Worm (Caenorhabditis elegans) whole organism, late embryonic: Measurements from ENCODE around the gene mrpl-1.

Source experiments
- C08G9.2 ChIP-seq: sonication (generic microtip); optimal IDR thresholded peaks from 2 replicates; lab custom pipeline; 2016; ENCODE audit warnings: mild to moderate bottlenecking, missing genetic modification characterization, moderate library complexity, missing compliant biosample characterization
- ceh-18 ChIP-seq: sonication (generic microtip); optimal IDR thresholded peaks from 2 replicates; lab custom pipeline; 2016; ENCODE audit warnings: missing genetic modification characterization, missing compliant biosample characterization
- ceh-19 ChIP-seq: fragments of 200-800 bp; sonication (Bioruptor generic); optimal IDR thresholded peaks from 2 replicates; lab custom pipeline; 2018; ENCODE audit warnings: mild to moderate bottlenecking, missing genetic modification characterization, missing compliant biosample characterization
- ceh-30 ChIP-seq: fragments of 150-350 bp; optimal IDR thresholded peaks from 2 replicates; lab custom pipeline; 2014; ENCODE audit warnings: missing biosample characterization, missing genetic modification characterization
- fkh-10 ChIP-seq: fragments of 150-350 bp; optimal IDR thresholded peaks from 2 replicates; lab custom pipeline; 2014; ENCODE audit warnings: missing biosample characterization, missing genetic modification reagents, missing genetic modification characterization
- odd-2 ChIP-seq: sonication (generic microtip); optimal IDR thresholded peaks from 2 replicates; lab custom pipeline; 2017; ENCODE audit warnings: antibody characterized with exemption, mild to moderate bottlenecking, missing genetic modification characterization, missing compliant biosample characterization
- pat-9 ChIP-seq: fragments of 200-800 bp; sonication (Bioruptor generic); optimal IDR thresholded peaks from 2 replicates; lab custom pipeline; 2018; ENCODE audit warnings: mild to moderate bottlenecking, missing genetic modification characterization, moderate library complexity, missing compliant biosample characterization
- pha-2 ChIP-seq: sonication (generic microtip); optimal IDR thresholded peaks from 2 replicates; lab custom pipeline; 2017; ENCODE audit warnings: mild to moderate bottlenecking, missing genetic modification characterization, missing compliant biosample characterization
- ref-2 ChIP-seq: sonication (generic microtip); optimal IDR thresholded peaks from 2 replicates; lab custom pipeline; 2016; ENCODE audit warnings: missing genetic modification characterization, missing compliant biosample characterization
- rnt-1 ChIP-seq: sonication (generic microtip); optimal IDR thresholded peaks from 2 replicates; lab custom pipeline; 2016; ENCODE audit warnings: missing genetic modification characterization, missing compliant biosample characterization
- tbx-2 ChIP-seq: sonication (generic microtip); optimal IDR thresholded peaks from 2 replicates; lab custom pipeline; 2016; ENCODE audit warnings: missing genetic modification characterization, missing compliant biosample characterization
- unc-42 ChIP-seq: sonication (generic microtip); optimal IDR thresholded peaks from 2 replicates; lab custom pipeline; 2016; ENCODE audit warnings: missing genotype, missing genetic modification characterization, missing compliant biosample characterization

Gene mrpl-1

ce11 chrIV:7661569-7661968, 47.9 kb downstream of the mrpl-1 start:
- TF ChIP-seq odd-2 (tag; lab: Kevin White, UChicago) (no peak), ceh-19 (GFP tag; lab: Kevin White, UChicago) (no peak), pat-9 (tag; lab: Kevin White, UChicago) (no peak), ref-2 (tag; lab: Kevin White, UChicago) (no peak), unc-42 (tag; lab: Kevin White, UChicago) (peak; percentile 27)

- TF ChIP-seq fkh-10 (GFP tag; lab: Kevin White, UChicago) (no peak), tbx-2 (tag; lab: Kevin White, UChicago) (no peak), pha-2 (tag; lab: Kevin White, UChicago) (no peak), rnt-1 (tag; lab: Kevin White, UChicago) (peak; percentile 35), pat-9 (tag; lab: Kevin White, UChicago) (no peak)
Measured at ce11 chrIV:7659481-7659880, 50.0 kb downstream of the mrpl-1 start.

DNA sequence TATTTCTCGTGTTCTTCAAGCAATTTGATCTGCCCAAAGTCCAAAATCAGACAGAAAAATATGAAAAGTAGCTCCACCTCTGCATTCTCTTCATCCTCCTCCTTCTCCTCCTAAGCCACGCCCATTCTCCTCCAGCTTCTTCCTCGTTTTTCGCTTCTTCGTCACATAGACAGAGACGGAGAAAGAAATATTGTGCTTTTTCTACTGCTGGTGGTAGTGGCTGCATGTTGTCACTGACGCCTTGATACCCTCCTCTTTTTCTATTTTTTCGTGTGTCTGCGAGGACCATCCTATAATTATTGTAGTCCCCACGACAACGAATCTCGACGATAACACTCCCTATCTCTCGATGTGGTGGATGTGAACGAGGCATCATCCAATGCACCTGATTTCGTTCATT, 50.9 kb downstream of the mrpl-1 start, which contains the start of gene C08G9.1:
Gene C08G9.1, plus strand, starts transcription at position 175 of the 400 bp plus-strand sequence.
- TF ChIP-seq C08G9.2 (tag; lab: Kevin White, UChicago) (peak; percentile 56), ceh-30 (no peak), ceh-18 (peak; percentile 19)
